Fruit fly (Drosophila melanogaster) whole organism: ENCODE results near the gene CG31038.

Experiments used
- Dll ChIP-seq: fragments of >200 bp; optimal IDR thresholded peaks from 2 replicates; lab custom pipeline; 2017
- pan ChIP-seq: fragments of >200 bp; optimal IDR thresholded peaks from 2 replicates; lab custom pipeline; 2017
- psq ChIP-seq: fragments of >200 bp; optimal IDR thresholded peaks from 2 replicates; lab custom pipeline; 2017

DNA sequence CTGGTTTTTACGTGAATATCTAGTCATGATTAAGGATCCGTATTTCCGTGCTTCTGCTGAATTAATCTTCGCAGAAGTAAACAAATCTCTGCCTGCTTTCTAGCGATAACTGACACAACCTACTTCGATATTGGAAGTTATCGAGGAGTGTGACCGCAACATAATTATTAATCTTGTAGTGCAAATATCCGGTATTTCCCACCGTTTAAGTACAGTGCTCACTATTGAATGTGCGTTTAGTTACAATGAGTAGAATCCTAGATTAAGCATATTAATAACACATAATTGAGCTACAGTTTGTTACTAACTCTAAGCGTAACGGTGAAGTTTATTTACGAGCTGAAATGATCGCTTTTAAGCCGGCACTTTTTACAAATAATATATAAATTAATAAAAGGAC is 17.1 kb upstream of the CG31038 start:
- TF ChIP-seq psq (lab: Kevin White, UChicago): no peak
- TF ChIP-seq Dll: no peak
- no peak for TF ChIP-seq pan (lab: Kevin White, UChicago)
